Worm (Caenorhabditis elegans) whole organism, young adult: ENCODE data around the gene str-256.

Experiments used
- chd-7 ChIP-seq: sonication (generic microtip); optimal IDR thresholded peaks from 2 replicates; lab custom pipeline; 2016; ENCODE audit warnings: mild to moderate bottlenecking, missing genetic modification characterization, moderate library complexity, missing compliant biosample characterization
- gei-17 ChIP-seq: fragments of 200-800 bp; sonication (Bioruptor generic); optimal IDR thresholded peaks from 2 replicates; lab custom pipeline; 2018; ENCODE audit warnings: mild to moderate bottlenecking, missing genetic modification characterization, missing compliant biosample characterization
- nhr-90 ChIP-seq: sonication (generic microtip); optimal IDR thresholded peaks from 2 replicates; lab custom pipeline; 2016; ENCODE audit warnings: missing genotype, mild to moderate bottlenecking, missing genetic modification characterization, missing compliant biosample characterization
- rpc-1 ChIP-seq, 2 experiments: fragments of 150-350 bp in 1 of 2; sonication (generic microtip) in 1 of 2; optimal IDR thresholded peaks; 2 replicates each; lab custom pipeline; 2014 to 2018; ENCODE audit warnings: missing biosample characterization in 1 of 2, missing genetic modification characterization in 1 of 2, missing genetic modification reagents in 1 of 2, missing genotype in 1 of 2

ce11 chrV:539040-539510, 37.9 kb upstream of the str-256 start, which contains the start of gene nhr-155:
- no peak for TF ChIP-seq nhr-90 (tag; lab: Kevin White, UChicago)
- TF ChIP-seq rpc-1 (optimal IDR thresholded peaks at IDR 0.05; lab: Kevin White, UChicago), result no peak
- no peak for TF ChIP-seq rpc-1 (tag; optimal IDR thresholded peaks at IDR 0.05; lab: Kevin White, UChicago)
- TF ChIP-seq gei-17 (GFP tag; lab: Kevin White, UChicago), result no peak
- TF ChIP-seq chd-7 (tag; lab: Kevin White, UChicago), result no peak
